Fruit fly (Drosophila melanogaster) whole organism, embryonic: ENCODE results near the gene CG7362.

Experiments used
- Adf1 ChIP-seq: fragments of 200-800 bp; sonication (Bioruptor generic); IDR thresholded peaks from 2 replicates; pipeline ENCODE4 v1.3.6; 2022; ENCODE audit warnings: missing biosample characterization, missing genetic modification characterization
- Asciz ChIP-seq: fragments of 200-800 bp; sonication (Bioruptor generic); optimal IDR thresholded peaks from 2 replicates; lab custom pipeline; 2017; ENCODE audit warnings: missing biosample characterization, mild to moderate bottlenecking, missing genetic modification characterization, missing genetic modification reagents
- Awh ChIP-seq: fragments of 200-800 bp; sonication (Bioruptor generic); IDR thresholded peaks from 2 replicates; pipeline ENCODE4, ENCODE4 v1.3.6; 2022; ENCODE audit warnings: missing biosample characterization, missing genetic modification characterization
- CG10431 ChIP-seq: fragments of 200-800 bp; sonication (Bioruptor generic); optimal IDR thresholded peaks from 3 replicates; lab custom pipeline; 2018; ENCODE audit warnings: missing biosample characterization, mild to moderate bottlenecking, missing genetic modification characterization
- CG14441 ChIP-seq: fragments of 200-800 bp; sonication (Bioruptor generic); IDR thresholded peaks from 2 replicates; pipeline ENCODE4 v1.3.6; 2022; ENCODE audit warnings: missing biosample characterization, missing genetic modification characterization
- CG17328 ChIP-seq: fragments of 200-800 bp; sonication (Bioruptor generic); IDR thresholded peaks from 2 replicates; pipeline ENCODE4 v1.3.6; 2022; ENCODE audit warnings: missing biosample characterization, missing genetic modification characterization
- CG3163 ChIP-seq: fragments of 200-800 bp; sonication (Bioruptor generic); optimal IDR thresholded peaks from 3 replicates; lab custom pipeline; 2016; ENCODE audit warnings: missing biosample characterization, missing genetic modification characterization
- CG3726 ChIP-seq: fragments of 200-800 bp; sonication (Bioruptor generic); IDR thresholded peaks from 3 replicates; pipeline ENCODE4, ENCODE4 v1.3.6; 2022; ENCODE audit warnings: missing biosample characterization, missing genetic modification characterization
- CG3847 ChIP-seq: fragments of 200-800 bp; sonication (Bioruptor generic); IDR thresholded peaks from 2 replicates; pipeline ENCODE4 v1.3.6; 2022; ENCODE audit warnings: missing biosample characterization, missing genetic modification characterization
- CG4707 ChIP-seq: fragments of 200-800 bp; sonication (Bioruptor generic); optimal IDR thresholded peaks from 2 replicates; lab custom pipeline; 2018; ENCODE audit warnings: missing biosample characterization, mild to moderate bottlenecking, missing genetic modification characterization, moderate library complexity
- CG5245 ChIP-seq: fragments of 200-800 bp; sonication (Bioruptor generic); optimal IDR thresholded peaks from 3 replicates; lab custom pipeline; 2016; ENCODE audit warnings: missing biosample characterization, missing genetic modification characterization
- CG7987 ChIP-seq: fragments of 200-800 bp; sonication (Bioruptor generic); optimal IDR thresholded peaks from 2 replicates; lab custom pipeline; 2018; ENCODE audit warnings: missing biosample characterization, mild to moderate bottlenecking, missing genetic modification characterization, moderate library complexity
- CG8944 ChIP-seq: fragments of 200-800 bp; sonication (Bioruptor generic); optimal IDR thresholded peaks from 3 replicates; lab custom pipeline; 2016; ENCODE audit warnings: missing biosample characterization, missing genetic modification characterization
- CG9817 ChIP-seq: fragments of 200-800 bp; sonication (Bioruptor generic); optimal IDR thresholded peaks from 2 replicates; lab custom pipeline; 2018; ENCODE audit warnings: missing biosample characterization, mild to moderate bottlenecking, missing genetic modification characterization, moderate library complexity
- Dip2 ChIP-seq: fragments of 200-800 bp; sonication (Bioruptor generic); IDR thresholded peaks from 2 replicates; pipeline ENCODE4 v1.3.6; 2022; ENCODE audit warnings: missing biosample characterization, missing genetic modification characterization
- Ets65A ChIP-seq: fragments of 200-800 bp; sonication (Bioruptor generic); peaks from one replicate; lab custom pipeline; 2016; ENCODE audit warnings: missing biosample characterization, missing genetic modification characterization
- Fer1 ChIP-seq: fragments of 200-800 bp; sonication (Bioruptor generic); optimal IDR thresholded peaks from 2 replicates; lab custom pipeline; 2017; ENCODE audit warnings: missing biosample characterization, mild to moderate bottlenecking, missing genetic modification characterization
- Hey ChIP-seq: fragments of 200-800 bp; sonication (Bioruptor generic); optimal IDR thresholded peaks from 3 replicates; lab custom pipeline; 2018; ENCODE audit warnings: missing biosample characterization, mild to moderate bottlenecking, missing genetic modification characterization
- Hr51 ChIP-seq, 2 experiments: fragments of 200-800 bp; sonication (Bioruptor generic); optimal IDR thresholded peaks; 2 replicates in 1 of 2; 3 replicates in 1 of 2; lab custom pipeline; 2016 to 2018; ENCODE audit warnings: missing biosample characterization in 2 of 2, missing genetic modification characterization in 2 of 2, mild to moderate bottlenecking in 1 of 2, moderate library complexity in 1 of 2
- MBD-R2 ChIP-seq: fragments of 200-800 bp; sonication (Bioruptor generic); IDR thresholded peaks from 2 replicates; pipeline ENCODE4 v1.3.6; 2022; ENCODE audit warnings: missing biosample characterization, missing genetic modification characterization
- NC2α ChIP-seq: fragments of 200-800 bp; sonication (Bioruptor generic); optimal IDR thresholded peaks from 2 replicates; lab custom pipeline; 2016; ENCODE audit warnings: missing biosample characterization, missing genetic modification characterization
- NfI ChIP-seq: fragments of 200-800 bp; sonication (Bioruptor generic); optimal IDR thresholded peaks from 3 replicates; lab custom pipeline; 2018; ENCODE audit warnings: missing biosample characterization, mild to moderate bottlenecking, missing genetic modification characterization, moderate library complexity
- Opbp ChIP-seq: fragments of 200-800 bp; sonication (Bioruptor generic); IDR thresholded peaks from 3 replicates; pipeline ENCODE4 v1.3.6; 2022; ENCODE audit warnings: missing biosample characterization, missing genetic modification characterization; ENCODE audit not compliant: partially characterized antibody
- Sin3A ChIP-seq: fragments of >200 bp; optimal IDR thresholded peaks from 2 replicates; lab custom pipeline; 2018
- Spps ChIP-seq: fragments of 200-800 bp; sonication (Bioruptor generic); optimal IDR thresholded peaks from 2 replicates; lab custom pipeline; 2018; ENCODE audit warnings: missing biosample characterization, mild to moderate bottlenecking, missing genetic modification characterization
- Ssrp ChIP-seq: fragments of 200-800 bp; sonication (Bioruptor generic); optimal IDR thresholded peaks from 2 replicates; lab custom pipeline; 2018; ENCODE audit warnings: missing biosample characterization, mild to moderate bottlenecking, missing genetic modification characterization, moderate library complexity
- ara ChIP-seq: fragments of 200-800 bp; sonication (Bioruptor generic); IDR thresholded peaks from 2 replicates; pipeline ENCODE4 v1.3.6; 2022; ENCODE audit warnings: missing biosample characterization, missing genetic modification characterization
- caup ChIP-seq: fragments of 200-800 bp; sonication (Bioruptor generic); optimal IDR thresholded peaks from 3 replicates; lab custom pipeline; 2017; ENCODE audit warnings: missing biosample characterization, mild to moderate bottlenecking, missing genetic modification characterization, moderate library complexity; ENCODE audit not compliant: severe bottlenecking
- chif ChIP-seq, 2 experiments: fragments of 200-800 bp; sonication (Bioruptor generic); optimal IDR thresholded peaks; 3 replicates each; lab custom pipeline; 2016; ENCODE audit warnings: missing biosample characterization in 2 of 2, missing genetic modification characterization in 2 of 2
- emc ChIP-seq: fragments of 200-800 bp; sonication (Bioruptor generic); optimal IDR thresholded peaks from 2 replicates; lab custom pipeline; 2016; ENCODE audit warnings: missing biosample characterization, missing genetic modification characterization
- eve ChIP-seq, 2 experiments: fragments of >200 bp; optimal IDR thresholded peaks; 2 replicates each; lab custom pipeline; 2017; ENCODE audit warnings: missing biosample characterization in 2 of 2, missing genetic modification characterization in 2 of 2
- ewg ChIP-seq: fragments of 200-800 bp; sonication (Bioruptor generic); optimal IDR thresholded peaks from 3 replicates; lab custom pipeline; 2017; ENCODE audit warnings: mild to moderate bottlenecking, missing biosample characterization, missing genetic modification reagents, missing genetic modification characterization
- fd102C ChIP-seq: fragments of 200-800 bp; sonication (Bioruptor generic); optimal IDR thresholded peaks from 2 replicates; lab custom pipeline; 2018; ENCODE audit warnings: missing biosample characterization, mild to moderate bottlenecking, missing genetic modification characterization, moderate library complexity
- hkb ChIP-seq, 2 experiments: fragments of 200-800 bp in 1 of 2; fragments of >200 bp in 1 of 2; sonication (Bioruptor generic) in 1 of 2; IDR thresholded peaks in 1 of 2; optimal IDR thresholded peaks in 1 of 2; 2 replicates each; pipeline versions ENCODE4 v1.3.6 to Lab custom; 2017 to 2022; ENCODE audit warnings: missing biosample characterization in 1 of 2, missing genetic modification characterization in 1 of 2
- insv ChIP-seq, 2 experiments: fragments of 200-800 bp; sonication (Bioruptor generic); optimal IDR thresholded peaks; 3 replicates each; lab custom pipeline; 2016 to 2018; ENCODE audit warnings: missing biosample characterization in 2 of 2, missing genetic modification characterization in 2 of 2
- lab ChIP-seq: fragments of 200-800 bp; sonication (Bioruptor generic); optimal IDR thresholded peaks from 3 replicates; lab custom pipeline; 2017; ENCODE audit warnings: missing biosample characterization, missing genetic modification characterization, mild to moderate bottlenecking, moderate library complexity, missing genetic modification reagents
- lilli ChIP-seq: fragments of 200-800 bp; sonication (Bioruptor generic); optimal IDR thresholded peaks from 3 replicates; lab custom pipeline; 2016; ENCODE audit warnings: missing biosample characterization, missing genetic modification characterization
- lmd ChIP-seq: fragments of 200-800 bp; sonication (Bioruptor generic); IDR thresholded peaks from 2 replicates; pipeline ENCODE4 v1.3.6; 2022; ENCODE audit warnings: missing biosample characterization, missing genetic modification characterization
- maf-S ChIP-seq: fragments of 200-800 bp; sonication (Bioruptor generic); optimal IDR thresholded peaks from 2 replicates; lab custom pipeline; 2016; ENCODE audit warnings: missing biosample characterization, missing genetic modification characterization
- peb ChIP-seq: fragments of 200-800 bp; sonication (Bioruptor generic); IDR thresholded peaks from 2 replicates; pipeline ENCODE4 v1.3.6; 2022; ENCODE audit warnings: missing biosample characterization, missing genetic modification characterization
- phol ChIP-seq: fragments of 200-800 bp; sonication (Bioruptor generic); optimal IDR thresholded peaks from 3 replicates; lab custom pipeline; 2018; ENCODE audit warnings: missing biosample characterization, mild to moderate bottlenecking, missing genetic modification characterization, moderate library complexity
- sqz ChIP-seq: fragments of 200-800 bp; sonication (Bioruptor generic); optimal IDR thresholded peaks from 3 replicates; lab custom pipeline; 2018; ENCODE audit warnings: missing biosample characterization, mild to moderate bottlenecking, missing genetic modification characterization
- ssp ChIP-seq: fragments of 200-800 bp; sonication (Bioruptor generic); IDR thresholded peaks from 2 replicates; pipeline ENCODE4 v1.3.6; 2022; ENCODE audit warnings: missing biosample characterization, missing genetic modification characterization
- stc ChIP-seq: fragments of 200-800 bp; sonication (Bioruptor generic); IDR thresholded peaks from 2 replicates; pipeline ENCODE4 v1.3.6; 2022; ENCODE audit warnings: missing biosample characterization, missing genetic modification characterization
- toy ChIP-seq: fragments of 200-800 bp; sonication (Bioruptor generic); IDR thresholded peaks from 2 replicates; pipeline ENCODE4 v1.3.6; 2022; ENCODE audit warnings: missing biosample characterization, missing genetic modification characterization
- unc-4 ChIP-seq: fragments of 200-800 bp; sonication (Bioruptor generic); IDR thresholded peaks from 2 replicates; pipeline ENCODE4 v1.3.6; 2022; ENCODE audit warnings: missing biosample characterization, missing genetic modification characterization; ENCODE audit not compliant: partially characterized antibody
- zf30C ChIP-seq: fragments of 200-800 bp; sonication (Bioruptor generic); optimal IDR thresholded peaks from 3 replicates; lab custom pipeline; 2018; ENCODE audit warnings: missing biosample characterization, mild to moderate bottlenecking, missing genetic modification characterization

The CG7362 gene

dm6 chr3R:14740658-14741191 is 13.5 kb downstream of the CG7362 start (continued):
- TF ChIP-seq CG4707 (GFP tag; lab: Kevin White, UChicago) (no peak), hkb (optimal IDR thresholded peaks at IDR 0.05; lab: Kevin White, UChicago) (peak; percentile 62), hkb (GFP tag; IDR thresholded peaks at IDR 0.05; lab: Robert Waterston, UW) (0 out of 2 replicates have a peak, but pooled peaks have one; percentile 14), ewg (GFP tag; lab: Kevin White, UChicago) (peak; percentile 76), NC2α (GFP tag; lab: Kevin White, UChicago) (peak; percentile 52), lab (GFP tag; lab: Kevin White, UChicago) (peak; percentile 72), Dip2 (no peak), Fer1 (GFP tag; lab: Kevin White, UChicago) (peak; percentile 55), emc (peak; percentile 33), Spps (no peak), caup (GFP tag; lab: Kevin White, UChicago) (peak; percentile 69), chif (GFP tag; optimal IDR thresholded peaks at IDR 0.05; lab: Kevin White, UChicago) (peak; percentile 33 to 67), lilli (GFP tag; lab: Kevin White, UChicago) (peak; percentile 68), ara (GFP tag; lab: Robert Waterston, UW) (no peak), NfI (GFP tag; lab: Kevin White, UChicago) (peak; percentile 62), Hey (tag; lab: Kevin White, UChicago) (peak; percentile 57), CG9817 (tag; lab: Kevin White, UChicago) (peak; percentile 59), fd102C (GFP tag; lab: Kevin White, UChicago) (no peak), CG8944 (GFP tag; lab: Kevin White, UChicago) (peak; percentile 68), Sin3A (lab: Kevin White, UChicago) (no peak), CG5245 (GFP tag; lab: Kevin White, UChicago) (no peak), maf-S (peak; percentile 56), ssp (GFP tag; lab: Robert Waterston, UW) (peak; percentile 61), CG3726 (0 out of 3 replicates have a peak, but pooled peaks have one; percentile 67), toy (GFP tag; lab: Robert Waterston, UW) (peak; percentile 15; the same call in 1 of the 2 replicates), unc-4 (GFP tag; lab: Robert Waterston, UW) (no peak), Asciz (GFP tag; lab: Kevin White, UChicago) (no peak), Hr51 (GFP tag; optimal IDR thresholded peaks at IDR 0.05; lab: Kevin White, UChicago) (peak in 1 of 2 experiments; percentile 72), CG14441 (GFP tag; lab: Robert Waterston, UW) (peak; percentile 46; the same call in 1 of the 2 replicates), stc (GFP tag; lab: Robert Waterston, UW) (no peak), Ssrp (tag; lab: Kevin White, UChicago) (no peak), CG10431 (GFP tag; lab: Kevin White, UChicago) (peak; percentile 14), Adf1 (peak; percentile 72), zf30C (GFP tag; lab: Kevin White, UChicago) (no peak)
- TF ChIP-seq, all 482 proteins: peak for 318

- peak in 1 of 2 experiments; percentile 91 for TF ChIP-seq eve (GFP tag; optimal IDR thresholded peaks at IDR 0.05; lab: Kevin White, UChicago)
- no peak for TF ChIP-seq CG3163
Observed at dm6 chr3R:14740253-14740522, 14.1 kb downstream of the CG7362 start.

dm6 chr3R:14739501-14740252 is 14.6 kb downstream of the CG7362 start:
- TF ChIP-seq lmd (GFP tag; lab: Robert Waterston, UW) (no peak), CG17328 (GFP tag; lab: Robert Waterston, UW) (no peak), Ets65A (GFP tag; lab: Kevin White, UChicago) (peak; percentile 7), Awh (GFP tag; lab: Robert Waterston, UW) (0 out of 2 replicates have a peak, but pooled peaks have one; percentile 28), CG3847 (GFP tag; lab: Robert Waterston, UW) (0 out of 2 replicates have a peak, but pooled peaks have one; percentile 1), sqz (GFP tag; lab: Kevin White, UChicago) (no peak), peb (GFP tag; lab: Robert Waterston, UW) (no peak), insv (GFP tag; optimal IDR thresholded peaks at IDR 0.05; lab: Kevin White, UChicago) (peak in 1 of 2 experiments; percentile 21), eve (GFP tag; optimal IDR thresholded peaks at IDR 0.05; lab: Kevin White, UChicago) (peak in 1 of 2 experiments; percentile 82), Opbp (GFP tag; lab: Robert Waterston, UW) (no peak), MBD-R2 (GFP tag; lab: Robert Waterston, UW) (peak; percentile 8; the same call in 1 of the 2 replicates), phol (peak; percentile 0), CG7987 (no peak)
